Fruit fly (Drosophila melanogaster) whole organism, embryonic: ENCODE data around the gene CG11600.

Source experiments
- Atf6 ChIP-seq: fragments of 200-800 bp; sonication (Bioruptor generic); IDR thresholded peaks from 2 replicates; pipeline ENCODE4 v1.3.6; 2022; ENCODE audit warnings: missing biosample characterization, missing genetic modification characterization
- CG10209 ChIP-seq: fragments of 200-800 bp; sonication (Bioruptor generic); optimal IDR thresholded peaks from 3 replicates; lab custom pipeline; 2017; ENCODE audit warnings: missing biosample characterization, mild to moderate bottlenecking, missing genetic modification characterization, missing genetic modification reagents
- CG11695 ChIP-seq: fragments of 200-800 bp; sonication (Bioruptor generic); IDR thresholded peaks from 3 replicates; pipeline ENCODE4 v1.3.6; 2022; ENCODE audit warnings: missing biosample characterization, missing genetic modification characterization
- CG12104 ChIP-seq: fragments of 200-800 bp; sonication (Bioruptor generic); optimal IDR thresholded peaks from 3 replicates; lab custom pipeline; 2016; ENCODE audit warnings: missing biosample characterization, missing genetic modification characterization
- CG12155 ChIP-seq: fragments of 200-800 bp; sonication (Bioruptor generic); optimal IDR thresholded peaks from 3 replicates; lab custom pipeline; 2016; ENCODE audit warnings: missing biosample characterization, missing genetic modification characterization
- CG16813 ChIP-seq: fragments of 200-800 bp; sonication (Bioruptor generic); IDR thresholded peaks from 3 replicates; pipeline ENCODE4 v1.3.6; 2022; ENCODE audit warnings: missing biosample characterization, missing genetic modification characterization; ENCODE audit not compliant: partially characterized antibody
- CG17385 ChIP-seq: fragments of 200-800 bp; sonication (Bioruptor generic); optimal IDR thresholded peaks from 3 replicates; lab custom pipeline; 2018; ENCODE audit warnings: missing biosample characterization, mild to moderate bottlenecking, missing genetic modification characterization
- CG17912 ChIP-seq: fragments of 200-800 bp; sonication (Bioruptor generic); optimal IDR thresholded peaks from 2 replicates; lab custom pipeline; 2018; ENCODE audit warnings: missing biosample characterization, mild to moderate bottlenecking, missing genetic modification characterization
- CG18764 ChIP-seq: fragments of 200-800 bp; sonication (Bioruptor generic); optimal IDR thresholded peaks from 3 replicates; lab custom pipeline; 2016; ENCODE audit warnings: missing biosample characterization, missing genetic modification characterization
- CG3847 ChIP-seq: fragments of 200-800 bp; sonication (Bioruptor generic); IDR thresholded peaks from 2 replicates; pipeline ENCODE4 v1.3.6; 2022; ENCODE audit warnings: missing biosample characterization, missing genetic modification characterization
- CG42726 ChIP-seq: fragments of 200-800 bp; sonication (Bioruptor generic); IDR thresholded peaks from 2 replicates; pipeline ENCODE4 v1.3.6; 2022; ENCODE audit warnings: missing biosample characterization, missing genetic modification characterization; ENCODE audit not compliant: partially characterized antibody
- CG5180 ChIP-seq: fragments of 200-800 bp; sonication (Bioruptor generic); optimal IDR thresholded peaks from 3 replicates; lab custom pipeline; 2017; ENCODE audit warnings: missing biosample characterization, missing genetic modification characterization, mild to moderate bottlenecking, moderate library complexity, missing genetic modification reagents
- CG6683 ChIP-seq: fragments of 200-800 bp; sonication (Bioruptor generic); optimal IDR thresholded peaks from 2 replicates; lab custom pipeline; 2017; ENCODE audit warnings: missing biosample characterization, mild to moderate bottlenecking, missing genetic modification characterization, missing genetic modification reagents
- CG8924 ChIP-seq: fragments of 200-800 bp; optimal IDR thresholded peaks from 3 replicates; lab custom pipeline; 2019; ENCODE audit warnings: missing biosample characterization, mild to moderate bottlenecking, missing genetic modification characterization, moderate library complexity
- Dip3 ChIP-seq: fragments of 200-800 bp; sonication (Bioruptor generic); optimal IDR thresholded peaks from 3 replicates; lab custom pipeline; 2016; ENCODE audit warnings: missing biosample characterization, missing genetic modification characterization
- Doc3 ChIP-seq: fragments of 200-800 bp; sonication (Bioruptor generic); IDR thresholded peaks from 3 replicates; pipeline ENCODE4 v1.3.6; 2022; ENCODE audit warnings: missing biosample characterization, missing genetic modification characterization; ENCODE audit not compliant: partially characterized antibody
- Dp ChIP-seq: fragments of 200-800 bp; sonication (Bioruptor generic); optimal IDR thresholded peaks from 2 replicates; lab custom pipeline; 2018; ENCODE audit warnings: missing biosample characterization, mild to moderate bottlenecking, missing genetic modification characterization, moderate library complexity
- Gsc ChIP-seq: fragments of 200-800 bp; sonication (Bioruptor generic); IDR thresholded peaks from 2 replicates; pipeline ENCODE4 v1.3.6; 2022; ENCODE audit warnings: missing biosample characterization, missing genetic modification characterization
- Jarid2 ChIP-seq: fragments of 200-800 bp; sonication (Bioruptor generic); optimal IDR thresholded peaks from 3 replicates; lab custom pipeline; 2017; ENCODE audit warnings: mild to moderate bottlenecking, missing biosample characterization, missing genetic modification reagents, missing genetic modification characterization
- Max ChIP-seq: fragments of 200-800 bp; sonication (Bioruptor generic); optimal IDR thresholded peaks from 2 replicates; lab custom pipeline; 2016; ENCODE audit warnings: missing biosample characterization, mild to moderate bottlenecking, missing genetic modification characterization
- Meics ChIP-seq: fragments of 200-800 bp; sonication (Bioruptor generic); optimal IDR thresholded peaks from 2 replicates; lab custom pipeline; 2017; ENCODE audit warnings: missing biosample characterization, mild to moderate bottlenecking, missing genetic modification characterization
- Oaz ChIP-seq: fragments of 200-800 bp; sonication (Bioruptor generic); IDR thresholded peaks from 2 replicates; pipeline ENCODE4 v1.3.6; 2022; ENCODE audit warnings: missing biosample characterization, missing genetic modification characterization
- Sox100B ChIP-seq: fragments of 200-800 bp; sonication (Bioruptor generic); optimal IDR thresholded peaks from 3 replicates; lab custom pipeline; 2018; ENCODE audit warnings: missing biosample characterization, mild to moderate bottlenecking, missing genetic modification characterization
- Vsx1 ChIP-seq: fragments of 200-800 bp; sonication (Bioruptor generic); optimal IDR thresholded peaks from 2 replicates; lab custom pipeline; 2017; ENCODE audit warnings: missing biosample characterization, mild to moderate bottlenecking, missing genetic modification characterization, missing genetic modification reagents
- ase ChIP-seq: fragments of 200-800 bp; sonication (Bioruptor generic); IDR thresholded peaks from 3 replicates; pipeline ENCODE4 v1.3.6; 2022; ENCODE audit warnings: missing biosample characterization, missing genetic modification characterization
- br ChIP-seq: fragments of >200 bp; optimal IDR thresholded peaks from 2 replicates; lab custom pipeline; 2017
- caup ChIP-seq: fragments of 200-800 bp; sonication (Bioruptor generic); optimal IDR thresholded peaks from 3 replicates; lab custom pipeline; 2017; ENCODE audit warnings: missing biosample characterization, mild to moderate bottlenecking, missing genetic modification characterization, moderate library complexity; ENCODE audit not compliant: severe bottlenecking
- chif ChIP-seq, 2 experiments: fragments of 200-800 bp; sonication (Bioruptor generic); optimal IDR thresholded peaks; 3 replicates each; lab custom pipeline; 2016; ENCODE audit warnings: missing biosample characterization in 2 of 2, missing genetic modification characterization in 2 of 2
- chinmo ChIP-seq: fragments of 200-800 bp; sonication (Bioruptor generic); IDR thresholded peaks from 4 replicates; pipeline ENCODE4 v1.3.6; 2022; ENCODE audit warnings: missing biosample characterization, missing genetic modification characterization; ENCODE audit not compliant: partially characterized antibody
- da ChIP-seq: fragments of 200-800 bp; sonication (Bioruptor generic); optimal IDR thresholded peaks from 2 replicates; lab custom pipeline; 2016; ENCODE audit warnings: missing biosample characterization, missing genetic modification characterization
- ems ChIP-seq: fragments of 200-800 bp; sonication (Bioruptor generic); optimal IDR thresholded peaks from 3 replicates; lab custom pipeline; 2016; ENCODE audit warnings: missing biosample characterization, missing genetic modification characterization
- eve ChIP-seq, 2 experiments: fragments of >200 bp; optimal IDR thresholded peaks; 2 replicates each; lab custom pipeline; 2017; ENCODE audit warnings: missing biosample characterization in 2 of 2, missing genetic modification characterization in 2 of 2
- grn ChIP-seq: fragments of 200-800 bp; sonication (Bioruptor generic); optimal IDR thresholded peaks from 3 replicates; lab custom pipeline; 2017; ENCODE audit warnings: missing biosample characterization, missing genetic modification characterization
- lilli ChIP-seq: fragments of 200-800 bp; sonication (Bioruptor generic); optimal IDR thresholded peaks from 3 replicates; lab custom pipeline; 2016; ENCODE audit warnings: missing biosample characterization, missing genetic modification characterization
- nmo ChIP-seq: fragments of 200-800 bp; sonication (Bioruptor generic); optimal IDR thresholded peaks from 2 replicates; lab custom pipeline; 2018; ENCODE audit warnings: missing biosample characterization, mild to moderate bottlenecking, missing genetic modification characterization, moderate library complexity
- p53 ChIP-seq: fragments of 200-800 bp; sonication (Bioruptor generic); optimal IDR thresholded peaks from 2 replicates; lab custom pipeline; 2016; ENCODE audit warnings: missing biosample characterization, missing genetic modification characterization
- phol ChIP-seq: fragments of 200-800 bp; sonication (Bioruptor generic); optimal IDR thresholded peaks from 3 replicates; lab custom pipeline; 2018; ENCODE audit warnings: missing biosample characterization, mild to moderate bottlenecking, missing genetic modification characterization, moderate library complexity
- pnt ChIP-seq: fragments of 200-800 bp; sonication (Bioruptor generic); optimal IDR thresholded peaks from 3 replicates; lab custom pipeline; 2016; ENCODE audit warnings: missing biosample characterization, missing genetic modification characterization
- ro ChIP-seq: fragments of 200-800 bp; sonication (Bioruptor generic); IDR thresholded peaks from 2 replicates; pipeline ENCODE4 v1.3.6; 2022; ENCODE audit warnings: missing biosample characterization, missing genetic modification characterization
- salm ChIP-seq: fragments of 200-800 bp; sonication (Bioruptor generic); optimal IDR thresholded peaks from 2 replicates; lab custom pipeline; 2018; ENCODE audit warnings: missing biosample characterization, mild to moderate bottlenecking, missing genetic modification characterization
- slbo ChIP-seq: fragments of 200-800 bp; sonication (Bioruptor generic); IDR thresholded peaks from 2 replicates; pipeline ENCODE4 v1.3.6; 2022; ENCODE audit warnings: missing biosample characterization, missing genetic modification characterization
- stc ChIP-seq: fragments of 200-800 bp; sonication (Bioruptor generic); IDR thresholded peaks from 2 replicates; pipeline ENCODE4 v1.3.6; 2022; ENCODE audit warnings: missing biosample characterization, missing genetic modification characterization
- toy ChIP-seq: fragments of 200-800 bp; sonication (Bioruptor generic); IDR thresholded peaks from 2 replicates; pipeline ENCODE4 v1.3.6; 2022; ENCODE audit warnings: missing biosample characterization, missing genetic modification characterization
- vvl ChIP-seq: fragments of 200-800 bp; sonication (Bioruptor generic); IDR thresholded peaks from 2 replicates; pipeline ENCODE4 v1.3.6; 2022; ENCODE audit warnings: missing biosample characterization, missing genetic modification characterization

The CG11600 gene

dm6 chr3R:12630369-12630768 lies 6.0 kb upstream of the CG11600 start, which contains the start of gene Not10 (continued):
- TF ChIP-seq CG5180 (GFP tag; lab: Kevin White, UChicago) (no peak), CG12104 (peak; percentile 5), CG10209 (GFP tag; lab: Kevin White, UChicago) (peak; percentile 30), CG16813 (GFP tag; lab: Robert Waterston, UW) (peak; percentile 64), CG12155 (GFP tag; lab: Kevin White, UChicago) (peak; percentile 38), CG8924 (tag; lab: Kevin White, UChicago) (peak; percentile 55), br (lab: Kevin White, UChicago) (no peak), CG3847 (GFP tag; lab: Robert Waterston, UW) (peak; percentile 64), CG18764 (GFP tag; lab: Kevin White, UChicago) (peak; percentile 27), Meics (GFP tag; lab: Kevin White, UChicago) (peak; percentile 27)
- TF ChIP-seq, all 482 proteins: peak for 120

- TF ChIP-seq da (GFP tag; lab: Kevin White, UChicago), result no peak
- TF ChIP-seq Max (GFP tag; lab: Kevin White, UChicago), result no peak
- no peak for TF ChIP-seq nmo (GFP tag; lab: Kevin White, UChicago)
- no peak for TF ChIP-seq ems (GFP tag; lab: Kevin White, UChicago)
- no peak for TF ChIP-seq grn (GFP tag; lab: Kevin White, UChicago)
- TF ChIP-seq stc, result no peak
- no peak for TF ChIP-seq Oaz
- no peak for TF ChIP-seq lilli (GFP tag; lab: Kevin White, UChicago)
- no peak for TF ChIP-seq p53 (GFP tag; lab: Kevin White, UChicago)
- TF ChIP-seq slbo, result no peak
- no peak for TF ChIP-seq chif (GFP tag; optimal IDR thresholded peaks at IDR 0.05; lab: Kevin White, UChicago)
- TF ChIP-seq caup (GFP tag; lab: Kevin White, UChicago), result no peak
- TF ChIP-seq pnt (GFP tag; lab: Kevin White, UChicago), result no peak
- TF ChIP-seq Atf6 (GFP tag; lab: Robert Waterston, UW), result no peak
- TF ChIP-seq CG11695 (GFP tag; lab: Robert Waterston, UW), result no peak
- TF ChIP-seq CG42726 (GFP tag; lab: Robert Waterston, UW), result no peak
- no peak for TF ChIP-seq CG17912 (GFP tag; lab: Kevin White, UChicago)
- no peak for TF ChIP-seq CG17385 (GFP tag; lab: Kevin White, UChicago)
- no peak for TF ChIP-seq Sox100B
- no peak for TF ChIP-seq eve (GFP tag; optimal IDR thresholded peaks at IDR 0.05; lab: Kevin White, UChicago)
These were observed 3.3 kb upstream of the CG11600 start, which contains the start of gene CG18530 for dm6 chr3R:12633059-12633458. TSS of gene CG18530 (plus strand) at chr3R:12633359.

dm6 chr3R:12634617-12635016 lies 1.7 kb upstream of the CG11600 start, which contains the start of gene CG11598:
TSS of gene CG11598 (plus strand) at chr3R:12634917.
- TF ChIP-seq Vsx1 (GFP tag; lab: Kevin White, UChicago) (no peak), phol (tag; lab: Kevin White, UChicago) (no peak), vvl (no peak), salm (tag; lab: Kevin White, UChicago) (no peak), Gsc (GFP tag; lab: Robert Waterston, UW) (no peak), Doc3 (GFP tag; lab: Robert Waterston, UW) (no peak), CG6683 (GFP tag; lab: Kevin White, UChicago) (no peak), ro (no peak), Jarid2 (GFP tag; lab: Kevin White, UChicago) (no peak), Dip3 (GFP tag; lab: Kevin White, UChicago) (no peak), chinmo (GFP tag; lab: Robert Waterston, UW) (no peak), ase (GFP tag; lab: Robert Waterston, UW) (no peak), Dp (GFP tag; lab: Kevin White, UChicago) (no peak), toy (GFP tag; lab: Robert Waterston, UW) (no peak)
